Comparison of ENCODE assay signal across 1 fruit fly cellular context in genomic region chr2L:9134209-9134608, dm6.
TF ChIP-seq lines count a peak whose summit lies in the region.

No protein-coding gene starts in this region.

TF ChIP-seq in whole organism, embryonic, 481 proteins besides CTCF, POLR2A, EP300 and RAD21 (continued from another document):
- TF ChIP-seq cg (GFP tag; optimal IDR thresholded peaks at IDR 0.05; lab: Kevin White, UChicago) (no peak), sens (GFP tag; lab: Kevin White, UChicago) (peak; percentile 35), Asciz (GFP tag; optimal IDR thresholded peaks at IDR 0.05; lab: Kevin White, UChicago) (peak; percentile 16), Med (GFP tag; lab: Kevin White, UChicago) (no peak), ind (GFP tag; optimal IDR thresholded peaks at IDR 0.05; lab: Kevin White, UChicago) (no peak), bowl (GFP tag; IDR thresholded peaks at IDR 0.05; lab: Robert Waterston, UW) (no peak), sd (tag; optimal IDR thresholded peaks at IDR 0.05; lab: Kevin White, UChicago) (peak; percentile 98), CG13123 (GFP tag; optimal IDR thresholded peaks at IDR 0.05; lab: Kevin White, UChicago) (no peak), gsb-n (tag; optimal IDR thresholded peaks at IDR 0.05; lab: Kevin White, UChicago) (no peak), Antp (GFP tag; optimal IDR thresholded peaks at IDR 0.05; lab: Kevin White, UChicago) (no peak), CG18599 (GFP tag; optimal IDR thresholded peaks at IDR 0.05; lab: Kevin White, UChicago) (peak; percentile 2), CG18619 (GFP tag; optimal IDR thresholded peaks at IDR 0.05; lab: Kevin White, UChicago) (no peak), emc (GFP tag; optimal IDR thresholded peaks at IDR 0.05; lab: Kevin White, UChicago) (no peak), CG34376 (GFP tag; optimal IDR thresholded peaks at IDR 0.05; lab: Kevin White, UChicago) (peak; percentile 27), gce (GFP tag; IDR thresholded peaks at IDR 0.05; lab: Robert Waterston, UW) (no peak), CG3838 (GFP tag; optimal IDR thresholded peaks at IDR 0.05; lab: Kevin White, UChicago) (no peak), CG14441 (GFP tag; IDR thresholded peaks at IDR 0.05; lab: Robert Waterston, UW) (peak; percentile 46; the same call in 1 of the 2 replicates), CG32767 (GFP tag; IDR thresholded peaks at IDR 0.05; lab: Robert Waterston, UW) (no peak), scrt (GFP tag; optimal IDR thresholded peaks at IDR 0.05; lab: Kevin White, UChicago) (no peak), Ada2b (GFP tag; IDR thresholded peaks at IDR 0.05; lab: Robert Waterston, UW) (no peak; the same call in 1 of the 2 replicates), rib (GFP tag; IDR thresholded peaks at IDR 0.05; lab: Robert Waterston, UW) (0 out of 2 replicates have a peak, but pooled peaks have one; percentile 29), Ravus (GFP tag; IDR thresholded peaks at IDR 0.05; lab: Robert Waterston, UW) (no peak), fru (optimal IDR thresholded peaks at IDR 0.05; lab: Kevin White, UChicago) (no peak), CG2120 (GFP tag; optimal IDR thresholded peaks at IDR 0.05; lab: Kevin White, UChicago) (peak; percentile 3), CG13287 (GFP tag; IDR thresholded peaks at IDR 0.05; lab: Robert Waterston, UW; ENCODE audit: partially characterized antibody) (no peak), tin (GFP tag; optimal IDR thresholded peaks at IDR 0.05; lab: Kevin White, UChicago) (no peak), Max (GFP tag; optimal IDR thresholded peaks at IDR 0.05; lab: Kevin White, UChicago) (no peak), CG12219 (GFP tag; optimal IDR thresholded peaks at IDR 0.05; lab: Kevin White, UChicago) (no peak), CG14965 (GFP tag; optimal IDR thresholded peaks at IDR 0.05; lab: Kevin White, UChicago; ENCODE audit: borderline replicate concordance) (no peak), z (GFP tag; IDR thresholded peaks at IDR 0.05; lab: Robert Waterston, UW) (no peak), sc (optimal IDR thresholded peaks at IDR 0.05; lab: Kevin White, UChicago) (no peak), sc (GFP tag; optimal IDR thresholded peaks at IDR 0.05; lab: Kevin White, UChicago) (no peak), Ets65A (GFP tag; lab: Kevin White, UChicago) (peak; percentile 21), Fer1 (GFP tag; optimal IDR thresholded peaks at IDR 0.05; lab: Kevin White, UChicago) (no peak), CG2712 (tag; optimal IDR thresholded peaks at IDR 0.05; lab: Kevin White, UChicago) (no peak), al (GFP tag; IDR thresholded peaks at IDR 0.05; lab: Robert Waterston, UW) (no peak), ase (GFP tag; IDR thresholded peaks at IDR 0.05; lab: Robert Waterston, UW) (no peak), CG5180 (GFP tag; optimal IDR thresholded peaks at IDR 0.05; lab: Kevin White, UChicago) (no peak), Vsx1 (GFP tag; optimal IDR thresholded peaks at IDR 0.05; lab: Kevin White, UChicago) (no peak), CG14667 (GFP tag; IDR thresholded peaks at IDR 0.05; lab: Robert Waterston, UW) (no peak), ash1 (GFP tag; optimal IDR thresholded peaks at IDR 0.05; lab: Kevin White, UChicago) (no peak), Fer3 (tag; optimal IDR thresholded peaks at IDR 0.05; lab: Kevin White, UChicago) (no peak), MTF-1 (GFP tag; optimal IDR thresholded peaks at IDR 0.05; lab: Kevin White, UChicago; ENCODE audit: borderline replicate concordance) (no peak), cato (GFP tag; optimal IDR thresholded peaks at IDR 0.05; lab: Kevin White, UChicago; ENCODE audit: borderline replicate concordance) (no peak), eyg (GFP tag; optimal IDR thresholded peaks at IDR 0.05; lab: Kevin White, UChicago) (no peak), mirr (GFP tag; optimal IDR thresholded peaks at IDR 0.05; lab: Kevin White, UChicago) (peak; percentile 82), Taf1 (GFP tag; IDR thresholded peaks at IDR 0.05; lab: Robert Waterston, UW) (no peak), Mad (GFP tag; optimal IDR thresholded peaks at IDR 0.05; lab: Kevin White, UChicago) (no peak), Atf3 (GFP tag; optimal IDR thresholded peaks at IDR 0.05; lab: Kevin White, UChicago) (peak; percentile 43), GATAe (GFP tag; conservative IDR thresholded peaks at IDR 0.05; lab: Robert Waterston, UW) (peak; percentile 43; the same call in 1 of the 2 replicates), hbn (GFP tag; IDR thresholded peaks at IDR 0.05; lab: Robert Waterston, UW; ENCODE audit: partially characterized antibody) (no peak), lola (GFP tag; optimal IDR thresholded peaks at IDR 0.05; lab: Kevin White, UChicago) (no peak), Oli (tag; optimal IDR thresholded peaks at IDR 0.05; lab: Kevin White, UChicago) (no peak), grn (GFP tag; optimal IDR thresholded peaks at IDR 0.05; lab: Kevin White, UChicago) (peak; percentile 40), CG8944 (GFP tag; optimal IDR thresholded peaks at IDR 0.05; lab: Kevin White, UChicago) (no peak), CG16779 (GFP tag; IDR thresholded peaks at IDR 0.05; lab: Robert Waterston, UW) (no peak)
